Fruit fly (Drosophila melanogaster): ENCODE results near the gene CG9377.

The CG9377 gene

dm6 chr2L:13394903-13395302, 33.5 kb upstream of the CG9377 start, which contains the start of gene RpL24 (continued):
- TF ChIP-seq CG7786 (GFP tag; optimal IDR thresholded peaks at IDR 0.05) (peak; percentile 56), Dek (tag; optimal IDR thresholded peaks at IDR 0.05) (peak; percentile 74), onecut (GFP tag; IDR thresholded peaks at IDR 0.05) (peak; percentile 94), dmrt11E (tag; optimal IDR thresholded peaks at IDR 0.05) (peak; percentile 84), gt (GFP tag; IDR thresholded peaks at IDR 0.05) (no peak), chm (GFP tag; IDR thresholded peaks at IDR 0.05) (peak; percentile 97), CG7928 (GFP tag; optimal IDR thresholded peaks at IDR 0.05) (peak; percentile 72), CG4617 (GFP tag; optimal IDR thresholded peaks at IDR 0.05; ENCODE audit: borderline replicate concordance) (peak; percentile 80), Meics (GFP tag; optimal IDR thresholded peaks at IDR 0.05) (peak; percentile 97), dimm (GFP tag; IDR thresholded peaks at IDR 0.05) (peak; percentile 75), CG12219 (GFP tag; optimal IDR thresholded peaks at IDR 0.05) (peak; percentile 92), CG34224 (GFP tag; IDR thresholded peaks at IDR 0.05; ENCODE audit: partially characterized antibody) (no peak), Hsf (GFP tag; optimal IDR thresholded peaks at IDR 0.05) (peak; percentile 90), cas (GFP tag; IDR thresholded peaks at IDR 0.05) (peak; percentile 65), CG32532 (GFP tag; IDR thresholded peaks at IDR 0.05) (peak; percentile 94), ro (GFP tag; IDR thresholded peaks at IDR 0.05) (peak; percentile 40; the same call in 1 of the 2 replicates), CG8290 (GFP tag; optimal IDR thresholded peaks at IDR 0.05) (peak; percentile 85), CG8290 (tag; optimal IDR thresholded peaks at IDR 0.05) (peak; percentile 77 to 80), ttk (GFP tag; IDR thresholded peaks at IDR 0.05) (peak; percentile 81), Dll (GFP tag; IDR thresholded peaks at IDR 0.05; ENCODE audit: partially characterized antibody) (no peak), CG11093 (GFP tag; IDR thresholded peaks at IDR 0.05) (no peak; the same call in 2 of the 3 replicates), wdn (GFP tag; IDR thresholded peaks at IDR 0.05) (peak; percentile 83), dati (GFP tag; IDR thresholded peaks at IDR 0.05) (peak; percentile 78; the same call in 1 of the 2 replicates), CG2120 (GFP tag; optimal IDR thresholded peaks at IDR 0.05) (peak; percentile 73), CG42726 (GFP tag; IDR thresholded peaks at IDR 0.05; ENCODE audit: partially characterized antibody) (peak; percentile 45; the same call in 1 of the 2 replicates), usp (GFP tag; optimal IDR thresholded peaks at IDR 0.05) (no peak), CG2202 (tag; optimal IDR thresholded peaks at IDR 0.05) (peak; percentile 89), Mad (GFP tag; optimal IDR thresholded peaks at IDR 0.05) (peak; percentile 92), Ptx1 (GFP tag; IDR thresholded peaks at IDR 0.05) (peak; percentile 78), abd-A (tag; optimal IDR thresholded peaks at IDR 0.05) (no peak), ab (GFP tag; optimal IDR thresholded peaks at IDR 0.05) (peak; percentile 40), sug (tag; optimal IDR thresholded peaks at IDR 0.05) (peak; percentile 87), eyg (GFP tag; optimal IDR thresholded peaks at IDR 0.05) (peak; percentile 88), CG13287 (GFP tag; IDR thresholded peaks at IDR 0.05; ENCODE audit: partially characterized antibody) (peak; percentile 26; the same call in 1 of the 2 replicates), CG11085 (GFP tag; IDR thresholded peaks at IDR 0.05) (peak; percentile 85), CG15269 (tag; optimal IDR thresholded peaks at IDR 0.05) (peak; percentile 82), NC2α (GFP tag; optimal IDR thresholded peaks at IDR 0.05) (peak; percentile 83), Doc3 (GFP tag; IDR thresholded peaks at IDR 0.05; ENCODE audit: partially characterized antibody) (no peak), wor (GFP tag; IDR thresholded peaks at IDR 0.05) (peak; percentile 18; the same call in 1 of the 2 replicates), CG16863 (GFP tag; optimal IDR thresholded peaks at IDR 0.05) (peak; percentile 81), CG6175 (GFP tag; IDR thresholded peaks at IDR 0.05) (peak; percentile 84; the same call in 2 of the 3 replicates), Xbp1 (GFP tag; optimal IDR thresholded peaks at IDR 0.05) (peak; percentile 87), sim (GFP tag; IDR thresholded peaks at IDR 0.05) (peak; percentile 85), jigr1 (GFP tag; IDR thresholded peaks at IDR 0.05) (no peak), Hey (tag; optimal IDR thresholded peaks at IDR 0.05) (peak; percentile 85), sd (tag; optimal IDR thresholded peaks at IDR 0.05) (no peak), Six4 (GFP tag; optimal IDR thresholded peaks at IDR 0.05) (peak; percentile 87), Adf1 (GFP tag; IDR thresholded peaks at IDR 0.05) (peak; percentile 63), CG17612 (GFP tag; IDR thresholded peaks at IDR 0.05) (peak; percentile 71; the same call in 1 of the 2 replicates), Rfx (GFP tag; IDR thresholded peaks at IDR 0.05) (peak; percentile 94), CG6254 (GFP tag; optimal IDR thresholded peaks at IDR 0.05) (peak; percentile 86), al (GFP tag; IDR thresholded peaks at IDR 0.05) (peak; percentile 56)

Data from whole organism, embryonic.